Fruit fly (Drosophila melanogaster) whole organism: ENCODE data around the gene CG12519.

Experiments used
- psq ChIP-seq: fragments of >200 bp; optimal IDR thresholded peaks from 2 replicates; lab custom pipeline; 2017
- usp ChIP-seq: fragments of >200 bp; optimal IDR thresholded peaks from 2 replicates; lab custom pipeline; 2017; ENCODE audit warnings: missing biosample characterization, missing genetic modification characterization, mixed read lengths

DNA sequence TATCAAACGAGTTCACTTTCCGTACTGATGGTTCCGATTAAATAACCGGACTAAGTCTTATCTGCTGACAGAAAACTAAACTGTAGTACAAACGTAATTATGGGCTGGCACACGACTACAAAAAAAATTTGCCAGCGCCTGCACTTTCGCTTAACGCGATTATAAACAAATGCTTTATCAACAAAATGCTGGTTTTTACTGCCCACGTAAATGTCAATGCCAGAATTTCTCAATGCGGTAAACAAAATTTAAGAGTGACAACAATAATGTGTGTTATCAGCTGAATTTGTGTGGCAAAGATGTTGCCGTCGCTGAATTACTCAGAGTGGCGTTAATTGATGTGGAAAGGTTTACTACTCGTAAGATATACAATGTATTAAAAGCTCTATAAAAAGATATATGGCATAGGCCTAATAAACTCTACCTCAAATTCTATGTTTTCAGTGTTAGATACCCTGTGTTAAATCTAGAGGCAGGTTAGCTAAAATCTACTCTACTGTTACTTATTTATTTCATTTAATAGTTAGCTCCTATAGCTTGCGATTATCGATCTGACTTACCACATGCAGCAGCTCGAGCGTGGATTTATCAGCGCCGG is 23.8 kb downstream of the CG12519 start:
- no peak for TF ChIP-seq usp (GFP tag; lab: Kevin White, UChicago)
- no peak for TF ChIP-seq psq (lab: Kevin White, UChicago)
